Worm (Caenorhabditis elegans) whole organism, L2 larva: ENCODE results near the gene srt-69.

Source experiments
- ama-1 ChIP-seq: fragments of 150-350 bp; optimal IDR thresholded peaks from 2 replicates; lab custom pipeline; 2018; ENCODE audit warnings: inconsistent platforms
- blmp-1 ChIP-seq: sonication (generic microtip); optimal IDR thresholded peaks from 2 replicates; lab custom pipeline; 2017; ENCODE audit warnings: missing genetic modification characterization, mild to moderate bottlenecking, missing compliant biosample characterization, antibody characterized with exemption, moderate library complexity; ENCODE audit not compliant: insufficient read depth
- lin-39 ChIP-seq: fragments of 150-350 bp; optimal IDR thresholded peaks from 2 replicates; lab custom pipeline; 2014; ENCODE audit warnings: missing biosample characterization, missing genetic modification reagents, missing genetic modification characterization
- nhr-10 ChIP-seq: sonication (generic microtip); optimal IDR thresholded peaks from 2 replicates; lab custom pipeline; 2017; ENCODE audit warnings: missing biosample characterization, missing genetic modification characterization
- nhr-12 ChIP-seq: fragments of 150-350 bp; optimal IDR thresholded peaks from 2 replicates; lab custom pipeline; 2014; ENCODE audit warnings: missing biosample characterization, missing genetic modification characterization
- nhr-237 ChIP-seq: fragments of 150-350 bp; optimal IDR thresholded peaks from 2 replicates; lab custom pipeline; 2014; ENCODE audit warnings: missing biosample characterization, missing genetic modification characterization
- nhr-25 ChIP-seq: fragments of 150-350 bp; sonication (generic microtip); optimal IDR thresholded peaks from 3 replicates; lab custom pipeline; 2014; ENCODE audit warnings: missing biosample characterization, missing genetic modification characterization
- nhr-77 ChIP-seq: fragments of 150-350 bp; optimal IDR thresholded peaks from 2 replicates; lab custom pipeline; 2014; ENCODE audit warnings: missing biosample characterization, missing genetic modification characterization
- snpc-4 ChIP-seq: fragments of 150-350 bp; optimal IDR thresholded peaks from 2 replicates; lab custom pipeline; 2014; ENCODE audit warnings: missing biosample characterization, missing genetic modification characterization
- unc-39 ChIP-seq: fragments of 150-350 bp; optimal IDR thresholded peaks from 2 replicates; lab custom pipeline; 2014; ENCODE audit warnings: missing biosample characterization, missing genetic modification characterization
- ztf-11 ChIP-seq: sonication (generic microtip); optimal IDR thresholded peaks from 2 replicates; lab custom pipeline; 2017; ENCODE audit warnings: missing biosample characterization, missing genetic modification characterization

DNA sequence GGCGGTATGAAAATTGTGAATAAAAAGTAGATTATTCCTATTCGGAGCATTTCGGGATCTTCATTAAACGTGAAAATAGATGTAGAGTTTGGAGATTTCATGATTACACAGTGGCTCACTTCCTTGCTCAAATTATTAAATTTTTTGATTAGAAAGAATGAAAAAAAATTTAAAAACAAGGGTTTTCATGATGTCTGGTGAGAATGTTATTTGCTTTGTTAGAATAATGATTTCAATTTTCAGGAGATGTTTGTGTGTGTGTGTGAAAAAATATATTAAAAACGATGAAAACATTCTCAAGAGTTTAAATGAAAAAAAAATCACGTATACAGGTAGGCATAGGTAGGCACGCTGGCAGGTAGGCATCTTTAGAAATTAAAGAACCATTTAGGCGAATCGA, 13.5 kb downstream of the srt-69 start, which contains the start of gene srt-68:
- no peak for TF ChIP-seq snpc-4 (tag; lab: Kevin White, UChicago)
- no peak for TF ChIP-seq lin-39 (tag; lab: Kevin White, UChicago)
- no peak for TF ChIP-seq nhr-12 (tag; lab: Kevin White, UChicago)
- no peak for TF ChIP-seq ama-1 (lab: Kevin White, UChicago)
- TF ChIP-seq blmp-1 (tag; lab: Kevin White, UChicago) = no peak
- no peak for TF ChIP-seq ztf-11 (tag; lab: Kevin White, UChicago)
- TF ChIP-seq nhr-77 (tag; lab: Kevin White, UChicago) = no peak
- TF ChIP-seq nhr-10 (tag; lab: Kevin White, UChicago) = no peak
- no peak for TF ChIP-seq nhr-25
- no peak for TF ChIP-seq nhr-237
- TF ChIP-seq unc-39 (tag; lab: Kevin White, UChicago) = no peak
